Fruit fly (Drosophila melanogaster): ENCODE measurements around the gene knk.
A peak's percentile ranks its signal among the peaks of the same experiment; 100 is the strongest.

DNA sequence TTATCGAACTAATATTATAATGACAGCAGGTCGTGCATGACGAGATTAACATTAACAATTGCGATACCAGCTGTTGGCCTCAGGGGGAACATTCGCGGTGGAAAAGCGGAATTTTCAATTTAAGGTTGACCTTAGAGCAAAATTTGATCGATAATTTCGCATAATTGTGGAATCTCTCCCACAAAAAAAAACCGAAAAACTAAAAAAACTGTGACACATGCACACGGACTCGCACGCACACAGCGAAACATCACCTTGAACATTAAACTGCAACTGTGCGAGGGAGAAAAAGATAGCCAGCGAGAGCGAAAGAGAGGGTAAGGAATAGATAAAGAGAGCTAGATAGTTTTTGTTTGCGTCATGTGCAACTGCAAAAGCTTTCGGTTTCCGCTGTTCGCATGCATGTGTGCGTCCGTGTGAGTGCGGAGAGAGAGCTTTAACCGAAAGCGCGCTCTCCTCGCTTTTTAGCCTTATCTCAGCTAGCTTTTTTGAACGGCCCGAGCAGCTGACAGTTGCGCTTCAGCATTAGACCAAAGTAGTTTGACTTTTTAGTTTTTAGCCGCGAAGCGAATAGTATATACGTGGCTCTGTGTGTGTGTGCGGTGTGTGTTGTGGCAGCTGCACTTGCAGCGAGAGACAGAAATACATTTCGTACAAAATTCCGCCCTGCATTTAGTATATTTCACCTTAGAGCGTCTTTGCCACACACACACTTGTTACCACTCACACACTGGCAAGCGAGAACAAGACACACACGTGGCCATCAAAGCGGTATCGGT, 32.0 kb downstream of the knk start:
- TF ChIP-seq bbx (GFP tag; IDR thresholded peaks at IDR 0.05; ENCODE audit: partially characterized antibody) (peak; percentile 43; the same call in 1 of the 2 replicates), ase (GFP tag; IDR thresholded peaks at IDR 0.05) (0 out of 3 replicates have a peak, but pooled peaks have one; percentile 28), ken (GFP tag; IDR thresholded peaks at IDR 0.05) (no peak), Asciz (GFP tag; optimal IDR thresholded peaks at IDR 0.05) (no peak)

Data from whole organism, embryonic.